Fruit fly (Drosophila melanogaster): ENCODE results near the gene CG8028.

Gene CG8028

dm6 chrX:19316583-19316982 lies 36.4 kb upstream of the CG8028 start (continued):
- TF ChIP-seq Dip3 (GFP tag; optimal IDR thresholded peaks at IDR 0.05) (peak; percentile 15), Ets65A (GFP tag) (no peak), CG10959 (GFP tag; IDR thresholded peaks at IDR 0.05) (no peak), tap (tag; optimal IDR thresholded peaks at IDR 0.05) (no peak), exex (tag; optimal IDR thresholded peaks at IDR 0.05) (peak; percentile 55), CG7357 (GFP tag; IDR thresholded peaks at IDR 0.05) (no peak), CG13894 (tag; optimal IDR thresholded peaks at IDR 0.05) (no peak), Gug (GFP tag; IDR thresholded peaks at IDR 0.05) (no peak), shn (GFP tag; optimal IDR thresholded peaks at IDR 0.05) (peak; percentile 12), CG5245 (GFP tag; optimal IDR thresholded peaks at IDR 0.05) (no peak), sens (GFP tag) (peak; percentile 70), ranshi (GFP tag; IDR thresholded peaks at IDR 0.05) (0 out of 2 replicates have a peak, but pooled peaks have one; percentile 14), toy (GFP tag; IDR thresholded peaks at IDR 0.05) (no peak), odd (GFP tag; optimal IDR thresholded peaks at IDR 0.05) (no peak), crol (GFP tag; IDR thresholded peaks at IDR 0.05) (peak; percentile 33; the same call in 1 of the 2 replicates), Rfx (GFP tag; IDR thresholded peaks at IDR 0.05) (peak; percentile 29; the same call in 1 of the 2 replicates), CG12236 (GFP tag; optimal IDR thresholded peaks at IDR 0.05) (no peak), wdn (GFP tag; IDR thresholded peaks at IDR 0.05) (0 out of 2 replicates have a peak, but pooled peaks have one; percentile 8), Hr78 (GFP tag; optimal IDR thresholded peaks at IDR 0.05) (no peak), CG12155 (GFP tag; optimal IDR thresholded peaks at IDR 0.05) (no peak), CG31388 (GFP tag; optimal IDR thresholded peaks at IDR 0.05) (no peak), CG2129 (GFP tag; IDR thresholded peaks at IDR 0.05; ENCODE audit: partially characterized antibody) (no peak), insv (GFP tag; optimal IDR thresholded peaks at IDR 0.05) (no peak), Med (GFP tag) (peak; percentile 51), gcm (GFP tag; optimal IDR thresholded peaks at IDR 0.05) (no peak), org-1 (GFP tag; optimal IDR thresholded peaks at IDR 0.05) (no peak), CG14860 (GFP tag; IDR thresholded peaks at IDR 0.05; ENCODE audit: partially characterized antibody) (no peak), pho (GFP tag; optimal IDR thresholded peaks at IDR 0.05) (peak; percentile 28), CG12769 (tag; optimal IDR thresholded peaks at IDR 0.05) (peak; percentile 22), eyg (GFP tag; optimal IDR thresholded peaks at IDR 0.05) (no peak), zfh2 (GFP tag; optimal IDR thresholded peaks at IDR 0.05) (no peak), abd-A (tag; optimal IDR thresholded peaks at IDR 0.05) (no peak), ato (GFP tag; IDR thresholded peaks at IDR 0.05; ENCODE audit: partially characterized antibody) (no peak), CG15073 (GFP tag; optimal IDR thresholded peaks at IDR 0.05) (no peak), slp2 (GFP tag; optimal IDR thresholded peaks at IDR 0.05) (no peak), CG12942 (GFP tag; optimal IDR thresholded peaks at IDR 0.05) (no peak), HLH3B (GFP tag; IDR thresholded peaks at IDR 0.05) (0 out of 2 replicates have a peak, but pooled peaks have one; percentile 5), Scr (GFP tag; IDR thresholded peaks at IDR 0.05; ENCODE audit: partially characterized antibody) (no peak), BEAF-32 (GFP tag; optimal IDR thresholded peaks at IDR 0.05) (no peak), unc-4 (GFP tag; IDR thresholded peaks at IDR 0.05; ENCODE audit: partially characterized antibody) (no peak), CG8290 (GFP tag; optimal IDR thresholded peaks at IDR 0.05) (no peak), CG8290 (tag; optimal IDR thresholded peaks at IDR 0.05) (peak in 1 of 2 experiments; percentile 21), repo (GFP tag; optimal IDR thresholded peaks at IDR 0.05) (no peak), Adf1 (GFP tag; IDR thresholded peaks at IDR 0.05) (no peak), Kr (GFP tag; optimal IDR thresholded peaks at IDR 0.05) (no peak), zfh1 (GFP tag; IDR thresholded peaks at IDR 0.05) (no peak), esg (GFP tag; conservative IDR thresholded peaks at IDR 0.05) (no peak), CG17328 (GFP tag; IDR thresholded peaks at IDR 0.05) (no peak), fd102C (GFP tag; optimal IDR thresholded peaks at IDR 0.05) (no peak), Antp (GFP tag; optimal IDR thresholded peaks at IDR 0.05) (peak; percentile 25), dysf (GFP tag; IDR thresholded peaks at IDR 0.05) (0 out of 3 replicates have a peak, but pooled peaks have one; percentile 4), schlank (tag; optimal IDR thresholded peaks at IDR 0.05) (no peak)
